Worm (Caenorhabditis elegans) whole organism, late embryonic: Measurements from ENCODE around the gene Y116A8C.470.
A peak's percentile ranks its signal among the peaks of the same experiment; 100 is the strongest.

Experiments used
- C38D4.7 ChIP-seq: fragments of 200-800 bp; sonication (Bioruptor generic); optimal IDR thresholded peaks from 2 replicates; lab custom pipeline; 2018; ENCODE audit warnings: mild to moderate bottlenecking, missing genetic modification characterization, moderate library complexity, missing compliant biosample characterization
- T23F11.4 ChIP-seq: fragments of 200-800 bp; sonication (Bioruptor generic); optimal IDR thresholded peaks from 2 replicates; lab custom pipeline; 2018; ENCODE audit warnings: mild to moderate bottlenecking, missing genetic modification characterization, missing compliant biosample characterization
- Y22D7AL.16 ChIP-seq: sonication (generic microtip); optimal IDR thresholded peaks from 2 replicates; lab custom pipeline; 2016; ENCODE audit warnings: missing genetic modification characterization, missing compliant biosample characterization
- ahr-1 ChIP-seq: sonication (generic microtip); optimal IDR thresholded peaks from 2 replicates; lab custom pipeline; 2016; ENCODE audit warnings: missing genetic modification characterization, missing compliant biosample characterization
- ama-1 ChIP-seq: fragments of 150-350 bp; optimal IDR thresholded peaks from 2 replicates; lab custom pipeline; 2014
- ceh-14 ChIP-seq: sonication (generic microtip); optimal IDR thresholded peaks from 2 replicates; lab custom pipeline; 2016; ENCODE audit warnings: missing genotype, missing genetic modification characterization, missing compliant biosample characterization
- ceh-18 ChIP-seq: sonication (generic microtip); optimal IDR thresholded peaks from 2 replicates; lab custom pipeline; 2016; ENCODE audit warnings: missing genetic modification characterization, missing compliant biosample characterization
- ceh-2 ChIP-seq: sonication (generic microtip); optimal IDR thresholded peaks from 2 replicates; lab custom pipeline; 2016; ENCODE audit warnings: missing genotype, missing genetic modification characterization, missing compliant biosample characterization
- ceh-24 ChIP-seq: sonication (generic microtip); optimal IDR thresholded peaks from 2 replicates; lab custom pipeline; 2016; ENCODE audit warnings: mild to moderate bottlenecking, missing genetic modification characterization, missing compliant biosample characterization
- ceh-30 ChIP-seq: fragments of 150-350 bp; optimal IDR thresholded peaks from 2 replicates; lab custom pipeline; 2014; ENCODE audit warnings: missing biosample characterization, missing genetic modification characterization
- ceh-45 ChIP-seq: fragments of 200-800 bp; sonication (Bioruptor generic); IDR thresholded peaks from 2 replicates; pipeline ENCODE4 v1.3.6; 2022; ENCODE audit warnings: missing genetic modification reagents, missing genetic modification characterization, missing compliant biosample characterization
- ceh-48 ChIP-seq: sonication (generic microtip); optimal IDR thresholded peaks from 2 replicates; lab custom pipeline; 2016; ENCODE audit warnings: missing genetic modification characterization, inconsistent platforms, missing compliant biosample characterization
- ceh-6 ChIP-seq: fragments of 200-800 bp; sonication (Bioruptor generic); optimal IDR thresholded peaks from 2 replicates; lab custom pipeline; 2018; ENCODE audit warnings: mild to moderate bottlenecking, missing genetic modification characterization, missing compliant biosample characterization
- ceh-9 ChIP-seq: sonication (generic microtip); optimal IDR thresholded peaks from 2 replicates; lab custom pipeline; 2016; ENCODE audit warnings: mild to moderate bottlenecking, missing genetic modification characterization, inconsistent platforms, missing compliant biosample characterization
- che-1 ChIP-seq: sonication (generic microtip); optimal IDR thresholded peaks from 2 replicates; lab custom pipeline; 2016; ENCODE audit warnings: mild to moderate bottlenecking, missing genetic modification characterization, missing compliant biosample characterization
- dmd-4 ChIP-seq: sonication (generic microtip); optimal IDR thresholded peaks from 2 replicates; lab custom pipeline; 2016; ENCODE audit warnings: borderline replicate concordance, missing genetic modification characterization, missing compliant biosample characterization
- dve-1 ChIP-seq: sonication (generic microtip); optimal IDR thresholded peaks from 2 replicates; lab custom pipeline; 2017; ENCODE audit warnings: antibody characterized with exemption, mild to moderate bottlenecking, missing genetic modification characterization, missing compliant biosample characterization
- ets-4 ChIP-seq: sonication (generic microtip); optimal IDR thresholded peaks from 2 replicates; lab custom pipeline; 2016; ENCODE audit warnings: missing genetic modification characterization, missing compliant biosample characterization
- eyg-1 ChIP-seq: sonication (generic microtip); optimal IDR thresholded peaks from 2 replicates; lab custom pipeline; 2016; ENCODE audit warnings: missing genotype, missing genetic modification characterization, missing compliant biosample characterization
- fkh-10 ChIP-seq: fragments of 150-350 bp; optimal IDR thresholded peaks from 2 replicates; lab custom pipeline; 2014; ENCODE audit warnings: missing biosample characterization, missing genetic modification reagents, missing genetic modification characterization
- hlh-13 ChIP-seq: fragments of 200-800 bp; sonication (Bioruptor generic); optimal IDR thresholded peaks from 2 replicates; lab custom pipeline; 2018; ENCODE audit warnings: mild to moderate bottlenecking, missing genetic modification characterization, missing compliant biosample characterization
- hlh-30 ChIP-seq: sonication (generic microtip); optimal IDR thresholded peaks from 2 replicates; lab custom pipeline; 2017; ENCODE audit warnings: antibody characterized with exemption, missing genetic modification characterization, missing compliant biosample characterization; ENCODE audit not compliant: insufficient read depth
- lim-6 ChIP-seq: sonication (generic microtip); optimal IDR thresholded peaks from 2 replicates; lab custom pipeline; 2016; ENCODE audit warnings: missing genetic modification characterization, missing compliant biosample characterization
- lin-11 ChIP-seq: fragments of 200-800 bp; sonication (Bioruptor generic); optimal IDR thresholded peaks from 2 replicates; lab custom pipeline; 2018; ENCODE audit warnings: mild to moderate bottlenecking, missing genetic modification characterization, missing compliant biosample characterization
- madf-2 ChIP-seq: sonication (generic microtip); optimal IDR thresholded peaks from 2 replicates; lab custom pipeline; 2017; ENCODE audit warnings: missing genetic modification characterization, missing compliant biosample characterization
- mec-3 ChIP-seq: sonication (generic microtip); optimal IDR thresholded peaks from 2 replicates; lab custom pipeline; 2016; ENCODE audit warnings: borderline replicate concordance, missing genetic modification characterization, missing compliant biosample characterization
- nfya-1 ChIP-seq: sonication (generic microtip); optimal IDR thresholded peaks from 2 replicates; lab custom pipeline; 2017; ENCODE audit warnings: missing genetic modification characterization, mild to moderate bottlenecking, missing compliant biosample characterization, antibody characterized with exemption, moderate library complexity
- nhr-232 ChIP-seq: sonication (generic microtip); optimal IDR thresholded peaks from 2 replicates; lab custom pipeline; 2016; ENCODE audit warnings: missing genetic modification characterization, missing compliant biosample characterization
- odd-2 ChIP-seq: sonication (generic microtip); optimal IDR thresholded peaks from 2 replicates; lab custom pipeline; 2017; ENCODE audit warnings: antibody characterized with exemption, mild to moderate bottlenecking, missing genetic modification characterization, missing compliant biosample characterization
- pat-9 ChIP-seq: fragments of 200-800 bp; sonication (Bioruptor generic); optimal IDR thresholded peaks from 2 replicates; lab custom pipeline; 2018; ENCODE audit warnings: mild to moderate bottlenecking, missing genetic modification characterization, moderate library complexity, missing compliant biosample characterization
- pax-1 ChIP-seq: fragments of 150-350 bp; optimal IDR thresholded peaks from 2 replicates; lab custom pipeline; 2014; ENCODE audit warnings: missing biosample characterization, missing genetic modification characterization
- pha-4 ChIP-seq: fragments of 150-350 bp; optimal IDR thresholded peaks from 2 replicates; lab custom pipeline; 2018; ENCODE audit warnings: missing biosample characterization, missing genetic modification reagents, missing genetic modification characterization
- pqm-1 ChIP-seq: sonication (generic microtip); optimal IDR thresholded peaks from 2 replicates; lab custom pipeline; 2016; ENCODE audit warnings: missing genetic modification characterization, missing compliant biosample characterization
- rnt-1 ChIP-seq: sonication (generic microtip); optimal IDR thresholded peaks from 2 replicates; lab custom pipeline; 2016; ENCODE audit warnings: missing genetic modification characterization, missing compliant biosample characterization
- sdc-2 ChIP-seq: sonication (generic microtip); optimal IDR thresholded peaks from 2 replicates; lab custom pipeline; 2016; ENCODE audit warnings: missing genotype, missing genetic modification characterization, missing compliant biosample characterization
- sox-4 ChIP-seq: sonication (generic microtip); optimal IDR thresholded peaks from 2 replicates; lab custom pipeline; 2017; ENCODE audit warnings: mild to moderate bottlenecking, missing genetic modification characterization, inconsistent platforms, missing compliant biosample characterization
- syd-9 ChIP-seq: sonication (generic microtip); optimal IDR thresholded peaks from 2 replicates; lab custom pipeline; 2016; ENCODE audit warnings: mild to moderate bottlenecking, missing genetic modification characterization, moderate library complexity, missing compliant biosample characterization
- tbx-2 ChIP-seq: sonication (generic microtip); optimal IDR thresholded peaks from 2 replicates; lab custom pipeline; 2016; ENCODE audit warnings: missing genetic modification characterization, missing compliant biosample characterization
- unc-3 ChIP-seq, 2 experiments: fragments of 200-800 bp in 1 of 2; sonication (Bioruptor generic) in 1 of 2; sonication (generic microtip) in 1 of 2; conservative IDR thresholded peaks in 1 of 2; optimal IDR thresholded peaks in 1 of 2; 2 replicates each; pipeline versions ENCODE4 v1.3.6 to Lab custom; 2016 to 2022; ENCODE audit warnings: missing compliant biosample characterization in 2 of 2, missing genetic modification characterization in 2 of 2, missing genetic modification reagents in 1 of 2
- unc-42 ChIP-seq: sonication (generic microtip); optimal IDR thresholded peaks from 2 replicates; lab custom pipeline; 2016; ENCODE audit warnings: missing genotype, missing genetic modification characterization, missing compliant biosample characterization
- unc-86 ChIP-seq: sonication (generic microtip); optimal IDR thresholded peaks from 2 replicates; lab custom pipeline; 2016; ENCODE audit warnings: missing genetic modification characterization, missing compliant biosample characterization
- zip-5 ChIP-seq: sonication (generic microtip); optimal IDR thresholded peaks from 2 replicates; lab custom pipeline; 2016; ENCODE audit warnings: missing genetic modification characterization, missing compliant biosample characterization

Y116A8C.470 gene

ce11 chrIV:16919212-16919775 is at the start of gene Y116A8C.470, which contains the start of gene Y116A8C.463:
TSS of gene Y116A8C.470 (minus strand) at chrIV:16919312.
TSS of gene Y116A8C.463 (plus strand) at chrIV:16919725.
- TF ChIP-seq ama-1 (no peak), ceh-2 (tag; lab: Kevin White, UChicago) (no peak), nfya-1 (tag; lab: Kevin White, UChicago) (no peak), C38D4.7 (GFP tag; lab: Kevin White, UChicago) (no peak), ceh-14 (tag; lab: Kevin White, UChicago) (no peak), unc-86 (no peak), pha-4 (tag; lab: Kevin White, UChicago) (no peak), mec-3 (tag; lab: Kevin White, UChicago) (no peak), rnt-1 (tag; lab: Kevin White, UChicago) (no peak), ceh-18 (tag; lab: Kevin White, UChicago) (no peak), dmd-4 (tag; lab: Kevin White, UChicago) (no peak), syd-9 (tag; lab: Kevin White, UChicago) (no peak), eyg-1 (tag; lab: Kevin White, UChicago) (no peak), tbx-2 (no peak), che-1 (no peak), ets-4 (tag; lab: Kevin White, UChicago) (no peak), lin-11 (tag; lab: Kevin White, UChicago) (no peak)
- TF ChIP-seq, all 69 proteins: peak for 0

DNA sequence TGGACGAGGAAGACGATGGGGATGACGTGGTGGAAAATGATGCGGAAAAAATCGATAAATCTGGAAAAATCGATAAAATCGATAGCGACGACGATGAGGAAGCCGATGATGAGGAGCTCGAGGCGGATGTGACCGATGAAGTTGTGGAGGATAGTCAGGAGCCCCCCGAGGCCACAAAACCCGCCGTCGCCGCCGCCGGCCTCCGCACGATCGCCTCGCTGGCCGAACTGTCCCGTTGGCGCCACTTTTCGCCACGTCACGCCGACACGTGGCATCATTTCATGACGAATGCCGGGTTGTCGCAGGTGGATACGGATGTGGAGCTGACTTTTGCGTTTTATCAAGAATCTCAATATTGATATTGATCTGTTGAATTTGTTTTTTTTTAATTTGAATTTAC is 43.3 kb upstream of the Y116A8C.470 start:
- TF ChIP-seq ceh-48 (tag; lab: Kevin White, UChicago) (no peak), hlh-30 (tag; lab: Kevin White, UChicago) (no peak)

DNA sequence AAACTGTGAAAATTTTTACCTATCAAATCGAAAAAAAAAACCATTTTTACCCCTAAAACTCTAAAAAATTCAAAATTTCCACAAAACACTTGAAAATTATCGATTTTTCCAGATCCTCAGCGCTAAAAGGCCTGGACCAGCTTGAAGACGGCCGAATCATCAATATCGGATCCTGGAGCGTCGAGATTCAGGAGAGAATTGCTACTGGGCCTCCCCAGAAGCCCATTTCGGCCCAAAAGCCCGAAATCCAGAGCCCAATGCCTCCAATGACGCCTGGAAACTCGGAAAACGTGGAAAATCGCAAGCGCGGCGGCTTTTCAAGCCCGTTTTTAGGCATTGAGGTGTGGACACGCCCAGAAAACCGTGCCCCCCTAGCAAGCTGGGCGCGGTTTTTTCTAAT is 33.3 kb upstream of the Y116A8C.470 start:
- TF ChIP-seq pax-1, result no peak
- no peak for TF ChIP-seq sdc-2 (tag; lab: Kevin White, UChicago)

ce11 chrIV:16949767-16950166 is 30.7 kb upstream of the Y116A8C.470 start, which contains the start of gene rad-54.B:
TSS of gene rad-54.B (plus strand) at chrIV:16950067.
- no peak for TF ChIP-seq eyg-1 (tag; lab: Kevin White, UChicago)
- TF ChIP-seq ceh-48 (tag; lab: Kevin White, UChicago), result no peak
- no peak for TF ChIP-seq ets-4 (tag; lab: Kevin White, UChicago)
- TF ChIP-seq pqm-1, result no peak
- TF ChIP-seq T23F11.4 (GFP tag; lab: Kevin White, UChicago), result no peak
- no peak for TF ChIP-seq sox-4 (tag; lab: Kevin White, UChicago)
- TF ChIP-seq madf-2, result no peak
- no peak for TF ChIP-seq zip-5 (tag; lab: Kevin White, UChicago)
- TF ChIP-seq unc-42, result no peak
- TF ChIP-seq C38D4.7 (GFP tag; lab: Kevin White, UChicago), result no peak
- TF ChIP-seq fkh-10, result no peak
- TF ChIP-seq dve-1 (tag; lab: Kevin White, UChicago), result no peak
- no peak for TF ChIP-seq unc-86
- no peak for TF ChIP-seq pax-1
- TF ChIP-seq hlh-13 (GFP tag; lab: Kevin White, UChicago), result no peak
- TF ChIP-seq unc-3 (GFP tag; conservative IDR thresholded peaks at IDR 0.05; lab: Robert Waterston, UW), result no peak
- TF ChIP-seq unc-3 (tag; optimal IDR thresholded peaks at IDR 0.05; lab: Kevin White, UChicago), result no peak
- TF ChIP-seq, all 69 proteins: peak for 0

ce11 chrIV:16946746-16947145 is 27.6 kb upstream of the Y116A8C.470 start, which contains the start of the genes Y116A8C.9 and arf-6:
TSS of gene Y116A8C.9 (minus strand) at chrIV:16946800.
TSS of gene arf-6 (plus strand) at chrIV:16947120.
- no peak for TF ChIP-seq nhr-232 (tag; lab: Kevin White, UChicago)
- peak; percentile 55 for TF ChIP-seq nfya-1 (tag; lab: Kevin White, UChicago)
- peak; percentile 62 for TF ChIP-seq ahr-1 (tag; lab: Kevin White, UChicago)
- TF ChIP-seq ets-4 (tag; lab: Kevin White, UChicago), result no peak
- TF ChIP-seq odd-2 (tag; lab: Kevin White, UChicago), result no peak
- no peak for TF ChIP-seq ceh-9
- TF ChIP-seq T23F11.4 (GFP tag; lab: Kevin White, UChicago), result peak; percentile 54
- peak; percentile 41 for TF ChIP-seq lim-6
- TF ChIP-seq C38D4.7 (GFP tag; lab: Kevin White, UChicago), result peak; percentile 62
- TF ChIP-seq pqm-1, result no peak
- peak; percentile 7 for TF ChIP-seq hlh-13 (GFP tag; lab: Kevin White, UChicago)
- TF ChIP-seq madf-2, result peak; percentile 27
- TF ChIP-seq unc-86, result peak; percentile 69
- TF ChIP-seq ceh-45 (GFP tag; lab: Robert Waterston, UW), result no peak
- TF ChIP-seq sox-4 (tag; lab: Kevin White, UChicago), result peak; percentile 68
- peak; percentile 32 for TF ChIP-seq ceh-14 (tag; lab: Kevin White, UChicago)
- no peak for TF ChIP-seq ceh-6
- peak; percentile 53 for TF ChIP-seq pat-9 (tag; lab: Kevin White, UChicago)
- peak; percentile 45 for TF ChIP-seq Y22D7AL.16 (tag; lab: Kevin White, UChicago)
- no peak for TF ChIP-seq ceh-30 (tag; lab: Kevin White, UChicago)
- TF ChIP-seq ceh-24 (tag; lab: Kevin White, UChicago), result no peak
- no peak for TF ChIP-seq lin-11 (tag; lab: Kevin White, UChicago)
- peak; percentile 29 for TF ChIP-seq che-1
- TF ChIP-seq ceh-18 (tag; lab: Kevin White, UChicago), result no peak
